Worm (Caenorhabditis elegans): ENCODE data around the gene W08E12.8.
"Not testable (repeated sequence)": the region's sequence is repeated elsewhere in the genome, so short reads cannot be mapped to it uniquely, and the experiment has no call there.

The W08E12.8 gene

DNA sequence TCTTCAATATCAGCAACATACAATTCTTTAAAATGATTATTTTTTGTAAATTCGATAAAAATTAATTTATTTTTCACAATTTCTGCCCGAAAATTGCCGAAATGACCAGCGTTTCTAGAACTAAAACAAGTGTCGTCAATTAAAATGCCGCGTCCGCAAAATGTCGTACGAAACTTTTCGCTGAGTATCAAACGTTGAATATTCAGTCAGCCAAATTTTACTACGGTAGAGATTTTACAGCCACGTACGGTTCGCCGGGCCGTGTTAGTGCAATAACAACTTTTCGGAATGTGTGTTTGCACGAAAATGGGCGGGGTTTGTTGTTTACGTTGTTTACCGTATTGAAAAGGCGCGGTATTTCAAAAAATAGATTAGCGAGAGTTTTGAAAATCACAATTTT, 21.1 kb downstream of the W08E12.8 start (continued):
- TF ChIP-seq hlh-11 (tag; optimal IDR thresholded peaks at IDR 0.05) (peak; percentile 69), nhr-42 (GFP tag; IDR thresholded peaks at IDR 0.05) (peak; percentile 98), ceh-20 (GFP tag; IDR thresholded peaks at IDR 0.05) (peak; percentile 96), php-3 (GFP tag; IDR thresholded peaks at IDR 0.05) (peak; percentile 96), lin-1 (GFP tag; IDR thresholded peaks at IDR 0.05) (peak; percentile 93), ceh-44 (GFP tag; IDR thresholded peaks at IDR 0.05) (0 out of 2 replicates have a peak, but pooled peaks have one; percentile 44), dmd-9 (GFP tag; IDR thresholded peaks at IDR 0.05) (peak; percentile 97), egl-43 (GFP tag; IDR thresholded peaks at IDR 0.05) (peak; percentile 89), spr-3 (GFP tag; optimal IDR thresholded peaks at IDR 0.05) (peak; percentile 54)

DNA sequence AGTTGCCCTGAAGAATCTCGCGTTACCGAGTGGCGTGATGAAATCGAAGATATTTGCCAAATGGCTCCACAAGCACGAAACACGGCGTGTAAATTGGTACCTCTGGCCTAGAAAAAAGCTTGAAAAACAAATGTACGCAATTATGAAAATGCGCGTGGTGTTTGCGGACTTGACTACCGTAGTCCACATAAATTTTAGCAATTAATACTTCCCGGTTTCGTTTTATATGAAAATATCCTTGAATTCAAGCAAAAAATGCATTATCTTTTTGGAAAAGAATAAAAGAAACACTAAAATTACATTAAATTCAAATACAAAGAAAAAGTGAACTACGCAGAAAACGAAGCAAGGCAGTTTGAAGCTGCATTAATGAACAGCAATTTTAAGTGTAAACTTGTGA, 21.9 kb downstream of the W08E12.8 start:
- peak in 1 of 2 experiments; percentile 58 for TF ChIP-seq lsy-2 (tag; optimal IDR thresholded peaks at IDR 0.05)

DNA sequence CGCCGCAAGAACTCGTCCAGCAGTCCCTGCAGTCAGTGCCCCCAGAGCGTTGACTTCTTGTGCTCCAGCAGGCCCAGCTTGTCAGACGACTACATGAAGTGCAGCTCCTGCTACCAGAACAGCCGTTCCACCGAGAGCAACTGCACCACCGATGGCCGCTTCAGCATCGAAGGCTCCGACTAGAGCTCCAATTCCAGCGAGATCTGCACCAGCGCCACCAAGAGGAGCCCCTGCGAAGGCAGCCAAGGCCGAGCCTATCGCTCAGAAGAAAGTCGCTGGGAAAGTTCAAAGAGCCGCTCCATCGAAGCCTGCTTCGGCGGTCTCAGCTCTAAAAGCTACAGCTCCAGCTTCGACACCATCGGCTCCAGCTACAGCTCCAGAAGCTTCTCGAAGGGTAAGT, 28.6 kb downstream of the W08E12.8 start:
- TF ChIP-seq set-16 (GFP tag; IDR thresholded peaks at IDR 0.05): peak; percentile 93

DNA sequence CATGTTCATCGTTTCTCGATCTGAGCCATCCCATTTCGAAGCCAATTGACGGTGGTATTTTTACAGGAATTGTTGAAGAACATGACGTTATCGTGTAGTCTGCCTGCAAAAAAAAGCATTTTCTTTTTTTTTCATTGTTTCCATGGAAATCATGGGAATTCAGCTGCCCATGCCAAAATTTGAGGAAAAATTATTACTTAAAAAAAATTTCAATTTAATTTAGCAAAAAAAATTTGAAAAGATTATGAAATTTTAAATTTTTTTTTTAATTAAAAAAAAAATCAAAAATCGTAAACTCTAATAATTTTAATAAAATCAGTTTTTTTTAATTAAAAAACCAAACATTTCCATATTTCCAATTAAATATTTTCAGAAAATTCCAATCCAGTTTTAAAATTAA, 39.6 kb downstream of the W08E12.8 start, which contains the start of gene F42A6.5:
Gene F42A6.5 (minus strand): TSS at position 101 of the 400 bp plus-strand sequence.
- not testable (repeated sequence) for TF ChIP-seq Y75B8A.6 (GFP tag; IDR thresholded peaks at IDR 0.05); zfp-3 (GFP tag; conservative IDR thresholded peaks at IDR 0.05); sdz-12 (GFP tag; optimal IDR thresholded peaks at IDR 0.05)

DNA sequence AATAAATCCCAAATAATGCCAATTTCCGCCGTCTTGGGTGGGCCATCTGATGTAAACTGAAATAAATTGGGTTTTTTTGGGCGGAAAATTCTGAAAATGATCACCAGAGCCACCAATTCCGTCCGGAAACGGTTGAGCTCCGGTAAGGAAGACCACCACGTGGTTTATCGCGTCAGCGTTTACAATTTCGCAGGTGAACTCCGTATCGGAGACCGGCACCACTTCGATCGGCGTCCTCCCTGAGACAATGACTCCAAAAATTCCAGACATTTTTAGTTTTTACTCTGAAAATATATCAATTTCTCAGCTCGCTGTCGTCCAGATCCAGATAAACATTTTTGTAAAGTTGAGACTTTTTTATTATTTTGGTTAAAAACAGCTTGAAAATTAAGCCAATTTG, 44.4 kb downstream of the W08E12.8 start, which contains the start of gene F42A6.6:
Gene F42A6.6 (minus strand): TSS at position 289 of the 400 bp plus-strand sequence.
- TF ChIP-seq D1046.2 (GFP tag; IDR thresholded peaks at IDR 0.05) (no peak), daf-12 (tag; optimal IDR thresholded peaks at IDR 0.05) (no peak), fkh-10 (GFP tag; optimal IDR thresholded peaks at IDR 0.05) (no peak), F49E8.2 (tag; optimal IDR thresholded peaks at IDR 0.05; ENCODE audit: borderline replicate concordance) (peak; percentile 84), nhr-25 (tag; optimal IDR thresholded peaks at IDR 0.05; ENCODE audit: borderline replicate concordance, insufficient read depth) (peak; percentile 50), mxl-3 (GFP tag; optimal IDR thresholded peaks at IDR 0.05) (no peak), nhr-102 (tag; optimal IDR thresholded peaks at IDR 0.05) (peak; percentile 62), vab-7 (GFP tag; IDR thresholded peaks at IDR 0.05) (peak; percentile 61; the same call in 1 of the 2 replicates), F26F4.8 (GFP tag; conservative IDR thresholded peaks at IDR 0.05) (0 out of 2 replicates have a peak, but pooled peaks have one; percentile 33), ceh-82 (tag; optimal IDR thresholded peaks at IDR 0.05) (no peak), daf-16 (GFP tag; optimal IDR thresholded peaks at IDR 0.05) (peak in 1 of 2 experiments; percentile 22), daf-16 (tag; optimal IDR thresholded peaks at IDR 0.05) (peak; percentile 30), nhr-48 (tag; optimal IDR thresholded peaks at IDR 0.05) (no peak), ceh-62 (tag; optimal IDR thresholded peaks at IDR 0.05) (no peak), Y48G9A.11 (GFP tag; IDR thresholded peaks at IDR 0.05) (peak; percentile 69), mxl-2 (GFP tag; conservative IDR thresholded peaks at IDR 0.05) (no peak), ceh-20 (GFP tag; IDR thresholded peaks at IDR 0.05) (peak; percentile 57; the same call in 1 of the 2 replicates), rbr-2 (tag; optimal IDR thresholded peaks at IDR 0.05) (peak; percentile 33), ztf-11 (tag; optimal IDR thresholded peaks at IDR 0.05) (no peak), egl-27 (tag; optimal IDR thresholded peaks at IDR 0.05) (no peak), pha-4 (GFP tag; IDR thresholded peaks at IDR 0.05) (peak; percentile 87), pha-4 (tag; optimal IDR thresholded peaks at IDR 0.05) (no peak), tag-97 (GFP tag; IDR thresholded peaks at IDR 0.05) (no peak), lim-7 (GFP tag; IDR thresholded peaks at IDR 0.05) (no peak), unc-130 (GFP tag; optimal IDR thresholded peaks at IDR 0.05) (peak; percentile 21), skn-1 (tag; optimal IDR thresholded peaks at IDR 0.05) (no peak), zfp-3 (GFP tag; conservative IDR thresholded peaks at IDR 0.05) (peak; percentile 70; the same call in 1 of the 2 replicates), daf-19 (GFP tag; conservative IDR thresholded peaks at IDR 0.05) (no peak), php-3 (GFP tag; IDR thresholded peaks at IDR 0.05) (0 out of 2 replicates have a peak, but pooled peaks have one; percentile 42), zip-2 (tag; optimal IDR thresholded peaks at IDR 0.05) (no peak), egl-43 (GFP tag; IDR thresholded peaks at IDR 0.05) (peak; percentile 87), arid-1 (GFP tag; conservative IDR thresholded peaks at IDR 0.05) (peak; percentile 91), ceh-44 (GFP tag; IDR thresholded peaks at IDR 0.05) (no peak), hlh-11 (tag; optimal IDR thresholded peaks at IDR 0.05) (peak; percentile 43), set-16 (GFP tag; IDR thresholded peaks at IDR 0.05) (no peak; the same call in 1 of the 2 replicates)
